Fruit fly (Drosophila melanogaster) whole organism, embryonic: ENCODE results near the gene CG13659.
A peak's percentile ranks its signal among the peaks of the same experiment; 100 is the strongest.

Experiments used
- ATbp ChIP-seq: fragments of 200-800 bp; sonication (Bioruptor generic); optimal IDR thresholded peaks from 2 replicates; lab custom pipeline; 2017; ENCODE audit warnings: missing biosample characterization, mild to moderate bottlenecking, missing genetic modification characterization, missing genetic modification reagents
- Asciz ChIP-seq: fragments of 200-800 bp; sonication (Bioruptor generic); optimal IDR thresholded peaks from 2 replicates; lab custom pipeline; 2017; ENCODE audit warnings: missing biosample characterization, mild to moderate bottlenecking, missing genetic modification characterization, missing genetic modification reagents
- CG10209 ChIP-seq: fragments of 200-800 bp; sonication (Bioruptor generic); optimal IDR thresholded peaks from 3 replicates; lab custom pipeline; 2017; ENCODE audit warnings: missing biosample characterization, mild to moderate bottlenecking, missing genetic modification characterization, missing genetic modification reagents
- CG11398 ChIP-seq: fragments of 200-800 bp; sonication (Bioruptor generic); optimal IDR thresholded peaks from 2 replicates; lab custom pipeline; 2016; ENCODE audit warnings: missing biosample characterization, missing genetic modification characterization
- CG13296 ChIP-seq: fragments of 200-800 bp; sonication (Bioruptor generic); optimal IDR thresholded peaks from 3 replicates; lab custom pipeline; 2018; ENCODE audit warnings: missing biosample characterization, mild to moderate bottlenecking, missing genetic modification characterization
- CG13894 ChIP-seq: fragments of 200-800 bp; sonication (Bioruptor generic); optimal IDR thresholded peaks from 3 replicates; lab custom pipeline; 2018; ENCODE audit warnings: missing biosample characterization, mild to moderate bottlenecking, missing genetic modification characterization, moderate library complexity
- CG14050 ChIP-seq: fragments of 200-800 bp; sonication (Bioruptor generic); IDR thresholded peaks from 3 replicates; pipeline ENCODE4 v1.3.6; 2022; ENCODE audit warnings: missing biosample characterization, missing genetic modification characterization
- CG15269 ChIP-seq: fragments of 200-800 bp; sonication (Bioruptor generic); optimal IDR thresholded peaks from 2 replicates; lab custom pipeline; 2018; ENCODE audit warnings: missing biosample characterization, mild to moderate bottlenecking, missing genetic modification characterization, moderate library complexity
- CG15514 ChIP-seq: fragments of 200-800 bp; sonication (Bioruptor generic); optimal IDR thresholded peaks from 3 replicates; lab custom pipeline; 2017; ENCODE audit warnings: missing biosample characterization, missing genetic modification characterization, mild to moderate bottlenecking, moderate library complexity, missing genetic modification reagents
- CG17359 ChIP-seq: fragments of 200-800 bp; sonication (Bioruptor generic); optimal IDR thresholded peaks from 3 replicates; lab custom pipeline; 2018; ENCODE audit warnings: missing biosample characterization, mild to moderate bottlenecking, missing genetic modification characterization, moderate library complexity
- CG18599 ChIP-seq: fragments of 200-800 bp; sonication (Bioruptor generic); optimal IDR thresholded peaks from 3 replicates; lab custom pipeline; 2017; ENCODE audit warnings: missing biosample characterization, missing genetic modification characterization, mild to moderate bottlenecking, moderate library complexity, missing genetic modification reagents
- CG2202 ChIP-seq: fragments of 200-800 bp; sonication (Bioruptor generic); optimal IDR thresholded peaks from 2 replicates; lab custom pipeline; 2018; ENCODE audit warnings: missing biosample characterization, mild to moderate bottlenecking, missing genetic modification characterization
- CG2678 ChIP-seq: fragments of 200-800 bp; sonication (Bioruptor generic); optimal IDR thresholded peaks from 3 replicates; lab custom pipeline; 2019; ENCODE audit warnings: missing biosample characterization, mild to moderate bottlenecking, missing genetic modification characterization, moderate library complexity
- CG30020 ChIP-seq: fragments of 200-800 bp; optimal IDR thresholded peaks from 2 replicates; lab custom pipeline; 2019; ENCODE audit warnings: missing biosample characterization, mild to moderate bottlenecking, missing genetic modification characterization, moderate library complexity
- CG34224 ChIP-seq: fragments of 200-800 bp; sonication (Bioruptor generic); IDR thresholded peaks from 3 replicates; pipeline ENCODE4 v1.3.6; 2022; ENCODE audit warnings: missing biosample characterization, missing genetic modification characterization; ENCODE audit not compliant: partially characterized antibody
- CG3838 ChIP-seq: fragments of 200-800 bp; sonication (Bioruptor generic); optimal IDR thresholded peaks from 3 replicates; lab custom pipeline; 2016; ENCODE audit warnings: missing biosample characterization, missing genetic modification characterization
- CG4328 ChIP-seq: fragments of 200-800 bp; sonication (Bioruptor generic); optimal IDR thresholded peaks from 3 replicates; lab custom pipeline; 2017; ENCODE audit warnings: missing biosample characterization, missing genetic modification reagents, missing genetic modification characterization
- CG4854 ChIP-seq: fragments of 200-800 bp; sonication (Bioruptor generic); optimal IDR thresholded peaks from 2 replicates; lab custom pipeline; 2016; ENCODE audit warnings: missing biosample characterization, missing genetic modification characterization, inconsistent platforms
- CG5180 ChIP-seq: fragments of 200-800 bp; sonication (Bioruptor generic); optimal IDR thresholded peaks from 3 replicates; lab custom pipeline; 2017; ENCODE audit warnings: missing biosample characterization, missing genetic modification characterization, mild to moderate bottlenecking, moderate library complexity, missing genetic modification reagents
- CG6765 ChIP-seq: fragments of 200-800 bp; sonication (Bioruptor generic); optimal IDR thresholded peaks from 3 replicates; lab custom pipeline; 2017; ENCODE audit warnings: missing biosample characterization, mild to moderate bottlenecking, missing genetic modification characterization
- CG8290 ChIP-seq, 3 experiments: fragments of 200-800 bp; sonication (Bioruptor generic); optimal IDR thresholded peaks; 2 replicates each; lab custom pipeline; 2016 to 2019; ENCODE audit warnings: missing biosample characterization in 3 of 3, missing genetic modification characterization in 3 of 3, mild to moderate bottlenecking in 2 of 3, moderate library complexity in 1 of 3
- CG9215 ChIP-seq: fragments of 200-800 bp; sonication (Bioruptor generic); IDR thresholded peaks from 2 replicates; pipeline ENCODE4 v1.3.6; 2022; ENCODE audit warnings: missing biosample characterization, missing genetic modification characterization
- Deaf1 ChIP-seq: fragments of 200-800 bp; optimal IDR thresholded peaks from 3 replicates; lab custom pipeline; 2019; ENCODE audit warnings: missing biosample characterization, mild to moderate bottlenecking, missing genetic modification characterization, moderate library complexity
- ERR ChIP-seq: fragments of 200-800 bp; sonication (Bioruptor generic); optimal IDR thresholded peaks from 2 replicates; lab custom pipeline; 2016; ENCODE audit warnings: missing biosample characterization, missing genetic modification characterization
- Ets65A ChIP-seq: fragments of 200-800 bp; sonication (Bioruptor generic); peaks from one replicate; lab custom pipeline; 2016; ENCODE audit warnings: missing biosample characterization, missing genetic modification characterization
- Fer3 ChIP-seq: fragments of 200-800 bp; sonication (Bioruptor generic); optimal IDR thresholded peaks from 2 replicates; lab custom pipeline; 2018; ENCODE audit warnings: missing biosample characterization, mild to moderate bottlenecking, missing genetic modification characterization, moderate library complexity
- MTF-1 ChIP-seq: fragments of 200-800 bp; sonication (Bioruptor generic); optimal IDR thresholded peaks from 2 replicates; lab custom pipeline; 2018; ENCODE audit warnings: missing biosample characterization, mild to moderate bottlenecking, missing genetic modification characterization, borderline replicate concordance
- Med ChIP-seq: fragments of 200-800 bp; sonication (Bioruptor generic); peaks from one replicate; lab custom pipeline; 2016; ENCODE audit warnings: missing biosample characterization, missing genetic modification characterization, mild to moderate bottlenecking, inconsistent platforms, moderate library complexity
- Meics ChIP-seq: fragments of 200-800 bp; sonication (Bioruptor generic); optimal IDR thresholded peaks from 2 replicates; lab custom pipeline; 2017; ENCODE audit warnings: missing biosample characterization, mild to moderate bottlenecking, missing genetic modification characterization
- Mrtf ChIP-seq: fragments of 200-800 bp; sonication (Bioruptor generic); IDR thresholded peaks from 3 replicates; pipeline ENCODE4 v1.3.6; 2022; ENCODE audit warnings: missing biosample characterization, missing genetic modification characterization
- Myb ChIP-seq: fragments of 200-800 bp; sonication (Bioruptor generic); optimal IDR thresholded peaks from 2 replicates; lab custom pipeline; 2016; ENCODE audit warnings: missing biosample characterization, missing genetic modification characterization
- al ChIP-seq: fragments of 200-800 bp; sonication (Bioruptor generic); IDR thresholded peaks from 2 replicates; pipeline ENCODE4 v1.3.6; 2022; ENCODE audit warnings: missing biosample characterization, missing genetic modification characterization
- ap ChIP-seq: fragments of 200-800 bp; sonication (Bioruptor generic); IDR thresholded peaks from 2 replicates; pipeline ENCODE4 v1.3.6; 2022; ENCODE audit warnings: missing biosample characterization, missing genetic modification characterization
- fd64A ChIP-seq: fragments of 200-800 bp; sonication (Bioruptor generic); optimal IDR thresholded peaks from 3 replicates; lab custom pipeline; 2018; ENCODE audit warnings: missing biosample characterization, mild to moderate bottlenecking, missing genetic modification characterization
- fru ChIP-seq: fragments of >200 bp; optimal IDR thresholded peaks from 2 replicates; lab custom pipeline; 2017
- hkb ChIP-seq, 2 experiments: fragments of 200-800 bp in 1 of 2; fragments of >200 bp in 1 of 2; sonication (Bioruptor generic) in 1 of 2; IDR thresholded peaks in 1 of 2; optimal IDR thresholded peaks in 1 of 2; 2 replicates each; pipeline versions ENCODE4 v1.3.6 to Lab custom; 2017 to 2022; ENCODE audit warnings: missing biosample characterization in 1 of 2, missing genetic modification characterization in 1 of 2
- lab ChIP-seq: fragments of 200-800 bp; sonication (Bioruptor generic); optimal IDR thresholded peaks from 3 replicates; lab custom pipeline; 2017; ENCODE audit warnings: missing biosample characterization, missing genetic modification characterization, mild to moderate bottlenecking, moderate library complexity, missing genetic modification reagents
- mam ChIP-seq: fragments of 200-800 bp; sonication (Bioruptor generic); optimal IDR thresholded peaks from 3 replicates; lab custom pipeline; 2016; ENCODE audit warnings: missing biosample characterization, missing genetic modification characterization
- onecut ChIP-seq: fragments of 200-800 bp; sonication (Bioruptor generic); IDR thresholded peaks from 2 replicates; pipeline ENCODE4 v1.3.6; 2022; ENCODE audit warnings: missing biosample characterization, missing genetic modification characterization
- org-1 ChIP-seq: fragments of 200-800 bp; sonication (Bioruptor generic); optimal IDR thresholded peaks from 2 replicates; lab custom pipeline; 2017; ENCODE audit warnings: missing biosample characterization, missing genetic modification characterization
- pzg ChIP-seq: fragments of 200-800 bp; sonication (Bioruptor generic); optimal IDR thresholded peaks from 3 replicates; lab custom pipeline; 2018; ENCODE audit warnings: missing biosample characterization, mild to moderate bottlenecking, missing genetic modification characterization, moderate library complexity
- repo ChIP-seq: fragments of 200-800 bp; sonication (Bioruptor generic); optimal IDR thresholded peaks from 2 replicates; lab custom pipeline; 2016; ENCODE audit warnings: missing biosample characterization, missing genetic modification characterization
- salm ChIP-seq: fragments of 200-800 bp; sonication (Bioruptor generic); optimal IDR thresholded peaks from 2 replicates; lab custom pipeline; 2018; ENCODE audit warnings: missing biosample characterization, mild to moderate bottlenecking, missing genetic modification characterization
- schlank ChIP-seq: fragments of 200-800 bp; sonication (Bioruptor generic); optimal IDR thresholded peaks from 2 replicates; lab custom pipeline; 2018; ENCODE audit warnings: missing biosample characterization, mild to moderate bottlenecking, missing genetic modification characterization
- tap ChIP-seq: fragments of 200-800 bp; optimal IDR thresholded peaks from 3 replicates; lab custom pipeline; 2019; ENCODE audit warnings: missing biosample characterization, mild to moderate bottlenecking, missing genetic modification characterization, moderate library complexity

The CG13659 gene

DNA sequence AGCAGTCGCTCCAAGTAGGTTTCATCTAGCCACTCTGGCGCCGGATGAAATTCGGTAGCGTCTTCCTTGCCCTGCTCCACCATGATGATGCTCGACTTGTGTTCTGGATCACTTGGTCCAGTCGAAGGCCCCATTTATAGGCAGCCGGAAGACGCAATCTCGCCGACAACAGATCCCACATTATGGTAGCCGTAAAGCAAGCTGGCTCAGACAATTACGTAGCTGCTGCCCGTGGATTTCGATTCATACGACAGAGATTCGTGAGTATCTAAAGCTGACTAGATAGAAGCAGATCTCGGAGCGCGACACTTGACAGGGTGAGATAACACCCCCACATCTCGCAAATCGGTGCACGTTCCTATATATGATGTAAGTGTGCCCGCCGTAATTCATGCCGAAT lies 23.6 kb upstream of the CG13659 start, which contains the start of gene CG10513:
Gene CG10513, minus strand, starts transcription at position 101 of the 400 bp plus-strand sequence.
- TF ChIP-seq Mrtf (GFP tag; lab: Robert Waterston, UW) (0 out of 3 replicates have a peak, but pooled peaks have one; percentile 8), ERR (GFP tag; lab: Kevin White, UChicago) (no peak), Ets65A (GFP tag; lab: Kevin White, UChicago) (peak; percentile 26), onecut (no peak), CG4854 (GFP tag; lab: Kevin White, UChicago) (no peak)

DNA sequence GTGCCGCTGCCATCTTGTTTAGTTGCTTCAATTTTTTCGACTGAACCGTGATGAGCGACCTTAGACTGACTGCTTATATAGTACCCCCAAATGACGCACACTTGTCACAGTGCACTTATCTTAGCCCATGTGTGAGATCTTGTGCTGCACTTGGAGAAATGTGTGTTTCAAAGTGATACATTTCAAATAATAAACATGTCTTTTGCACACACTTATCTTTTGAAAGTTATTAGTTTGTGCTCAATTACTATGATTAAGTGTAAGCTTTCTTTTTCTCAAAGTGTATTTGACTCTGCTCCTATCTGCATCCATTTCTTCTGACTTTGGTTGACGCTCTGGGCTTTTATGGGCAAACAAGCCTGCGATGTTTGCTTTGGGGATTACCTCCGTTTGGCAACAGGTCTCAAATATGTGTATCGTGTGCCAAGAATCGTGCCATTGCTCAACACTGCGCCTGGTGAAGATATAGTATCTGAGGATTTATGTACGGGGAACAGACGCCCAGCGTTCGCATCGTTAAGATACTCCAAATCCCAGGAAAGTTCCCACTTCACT lies 20.8 kb upstream of the CG13659 start, which contains the start of gene CG10514:
Gene CG10514, minus strand, starts transcription at position 51 of the 555 bp plus-strand sequence.
- TF ChIP-seq Med (GFP tag; lab: Kevin White, UChicago) (peak; percentile 51), Asciz (GFP tag; lab: Kevin White, UChicago) (peak; percentile 6), ATbp (GFP tag; lab: Kevin White, UChicago) (peak; percentile 6), CG9215 (GFP tag; lab: Robert Waterston, UW) (no peak), CG3838 (GFP tag; lab: Kevin White, UChicago) (no peak), lab (GFP tag; lab: Kevin White, UChicago) (peak; percentile 24), CG10209 (GFP tag; lab: Kevin White, UChicago) (no peak), CG34224 (no peak), Myb (no peak), CG8290 (GFP tag; optimal IDR thresholded peaks at IDR 0.05; lab: Kevin White, UChicago) (no peak), CG8290 (tag; optimal IDR thresholded peaks at IDR 0.05; lab: Kevin White, UChicago) (no peak), MTF-1 (peak; percentile 60), CG18599 (peak; percentile 25), mam (GFP tag; lab: Kevin White, UChicago) (no peak)
- TF ChIP-seq, all 482 proteins: peak for 6

DNA sequence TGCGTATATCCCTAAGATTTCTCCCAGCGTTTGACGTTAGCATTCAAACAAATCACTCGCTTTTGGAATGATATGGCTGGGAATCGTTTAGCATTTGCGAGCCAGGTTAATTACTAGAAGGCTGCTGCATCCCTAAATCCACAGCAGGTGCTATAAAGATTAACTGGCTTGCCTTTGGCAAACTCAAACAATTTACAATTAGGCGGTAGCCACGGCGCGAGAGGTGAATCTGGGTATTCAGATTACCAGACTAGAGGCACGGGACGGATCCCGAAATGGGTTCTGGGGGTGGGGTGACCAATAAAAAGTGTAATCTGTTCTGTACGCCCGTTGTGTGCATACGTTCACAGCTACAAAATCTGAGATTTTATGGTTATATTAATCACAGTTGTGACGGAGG lies 19.5 kb upstream of the CG13659 start, which contains the start of gene CG11892:
Gene CG11892, plus strand, starts transcription at position 384 of the 400 bp plus-strand sequence.
- peak; percentile 4 for TF ChIP-seq CG4328 (GFP tag; lab: Kevin White, UChicago)
- TF ChIP-seq ap (GFP tag; lab: Robert Waterston, UW): no peak
- peak; percentile 79 for TF ChIP-seq schlank (tag; lab: Kevin White, UChicago)
- peak; percentile 60 for TF ChIP-seq CG15269 (tag; lab: Kevin White, UChicago)
- peak; percentile 30 for TF ChIP-seq CG6765
- peak; percentile 68 for TF ChIP-seq CG13894
- 0 out of 3 replicates have a peak, but pooled peaks have one; percentile 13 for TF ChIP-seq CG14050 (GFP tag; lab: Robert Waterston, UW)
- TF ChIP-seq fd64A: peak; percentile 19
- TF ChIP-seq Meics (GFP tag; lab: Kevin White, UChicago): peak; percentile 55
- TF ChIP-seq CG5180 (GFP tag; lab: Kevin White, UChicago): peak; percentile 33
- TF ChIP-seq al (GFP tag; lab: Robert Waterston, UW): no peak
- TF ChIP-seq Asciz (GFP tag; lab: Kevin White, UChicago): peak; percentile 42
- TF ChIP-seq org-1 (GFP tag; lab: Kevin White, UChicago): peak; percentile 21
- no peak for TF ChIP-seq repo (GFP tag; lab: Kevin White, UChicago)
- peak; percentile 60 for TF ChIP-seq CG17359 (tag; lab: Kevin White, UChicago)
- TF ChIP-seq fru (lab: Kevin White, UChicago): no peak
- no peak for TF ChIP-seq hkb (optimal IDR thresholded peaks at IDR 0.05; lab: Kevin White, UChicago)
- peak; percentile 27; the same call in 1 of the 2 replicates for TF ChIP-seq hkb (GFP tag; IDR thresholded peaks at IDR 0.05; lab: Robert Waterston, UW)
- peak; percentile 53 for TF ChIP-seq CG15514 (GFP tag; lab: Kevin White, UChicago)
- TF ChIP-seq pzg (GFP tag; lab: Kevin White, UChicago): no peak
- peak; percentile 65 for TF ChIP-seq CG2678 (tag; lab: Kevin White, UChicago)
- no peak for TF ChIP-seq CG30020 (tag; lab: Kevin White, UChicago)
- no peak for TF ChIP-seq CG11398
- no peak for TF ChIP-seq Deaf1
- peak; percentile 16 for TF ChIP-seq salm (tag; lab: Kevin White, UChicago)
- peak; percentile 76 for TF ChIP-seq CG13296 (GFP tag; lab: Kevin White, UChicago)
- peak; percentile 56 for TF ChIP-seq Fer3 (tag; lab: Kevin White, UChicago)
- peak; percentile 52 for TF ChIP-seq tap (tag; lab: Kevin White, UChicago)
- TF ChIP-seq CG2202 (tag; lab: Kevin White, UChicago): no peak
- TF ChIP-seq Ets65A (GFP tag; lab: Kevin White, UChicago): peak; percentile 88
- peak; percentile 75 for TF ChIP-seq CG18599
